Fruit fly (Drosophila melanogaster) whole organism, prepupa: ENCODE results near the gene drm.

Experiments used
- CG10669 ChIP-seq: fragments of 200-800 bp; sonication (Bioruptor generic); optimal IDR thresholded peaks from 3 replicates; lab custom pipeline; 2018; ENCODE audit warnings: missing biosample characterization, mild to moderate bottlenecking, missing genetic modification characterization, moderate library complexity
- CG15336 ChIP-seq: fragments of 200-800 bp; sonication (Bioruptor generic); IDR thresholded peaks from 2 replicates; pipeline ENCODE4 v1.3.6; 2022; ENCODE audit warnings: missing biosample characterization, missing genetic modification characterization
- CG3032 ChIP-seq: fragments of 200-800 bp; optimal IDR thresholded peaks from 2 replicates; lab custom pipeline; 2019; ENCODE audit warnings: missing biosample characterization, mild to moderate bottlenecking, missing genetic modification characterization, moderate library complexity
- CG31627 ChIP-seq: fragments of 200-800 bp; sonication (Bioruptor generic); optimal IDR thresholded peaks from 3 replicates; lab custom pipeline; 2016; ENCODE audit warnings: missing biosample characterization, missing genetic modification characterization
- CG32006 ChIP-seq: fragments of 200-800 bp; sonication (Bioruptor generic); optimal IDR thresholded peaks from 3 replicates; lab custom pipeline; 2017; ENCODE audit warnings: missing biosample characterization, mild to moderate bottlenecking, missing genetic modification characterization
- CG34406 ChIP-seq: fragments of 200-800 bp; sonication (Bioruptor generic); optimal IDR thresholded peaks from 3 replicates; lab custom pipeline; 2016; ENCODE audit warnings: missing biosample characterization, missing genetic modification characterization
- CG3919 ChIP-seq: fragments of 200-800 bp; sonication (Bioruptor generic); optimal IDR thresholded peaks from 3 replicates; lab custom pipeline; 2016; ENCODE audit warnings: missing biosample characterization, missing genetic modification characterization
- CG4318 ChIP-seq: fragments of 200-800 bp; sonication (Bioruptor generic); optimal IDR thresholded peaks from 3 replicates; lab custom pipeline; 2017; ENCODE audit warnings: missing biosample characterization, mild to moderate bottlenecking, missing genetic modification characterization
- CG6276 ChIP-seq: fragments of 200-800 bp; sonication (Bioruptor generic); optimal IDR thresholded peaks from 2 replicates; lab custom pipeline; 2017; ENCODE audit warnings: missing biosample characterization, mild to moderate bottlenecking, missing genetic modification characterization
- CG6808 ChIP-seq: fragments of 200-800 bp; sonication (Bioruptor generic); optimal IDR thresholded peaks from 3 replicates; lab custom pipeline; 2017; ENCODE audit warnings: missing biosample characterization, missing genetic modification characterization, mild to moderate bottlenecking, moderate library complexity, missing genetic modification reagents
- CG7368 ChIP-seq: fragments of 200-800 bp; sonication (Bioruptor generic); optimal IDR thresholded peaks from 3 replicates; lab custom pipeline; 2016; ENCODE audit warnings: missing biosample characterization, missing genetic modification characterization
- CG8119 ChIP-seq: fragments of 200-800 bp; sonication (Bioruptor generic); IDR thresholded peaks from 3 replicates; pipeline ENCODE4 v1.3.6; 2022; ENCODE audit warnings: missing biosample characterization, missing genetic modification characterization
- CG8319 ChIP-seq: fragments of 200-800 bp; sonication (Bioruptor generic); optimal IDR thresholded peaks from 3 replicates; lab custom pipeline; 2016; ENCODE audit warnings: missing biosample characterization, missing genetic modification characterization
- CG8632 ChIP-seq: fragments of 200-800 bp; sonication (Bioruptor generic); optimal IDR thresholded peaks from 3 replicates; lab custom pipeline; 2016; ENCODE audit warnings: missing biosample characterization, missing genetic modification characterization
- CG9139 ChIP-seq: fragments of 200-800 bp; sonication (Bioruptor generic); optimal IDR thresholded peaks from 3 replicates; lab custom pipeline; 2017; ENCODE audit warnings: missing biosample characterization, mild to moderate bottlenecking, missing genetic modification characterization
- Eip75B ChIP-seq: fragments of 200-800 bp; sonication (Bioruptor generic); optimal IDR thresholded peaks from 3 replicates; lab custom pipeline; 2016; ENCODE audit warnings: missing biosample characterization, missing genetic modification characterization
- Eip78C ChIP-seq: fragments of 200-800 bp; sonication (Bioruptor generic); peaks from one replicate; lab custom pipeline; 2016; ENCODE audit warnings: missing biosample characterization, missing genetic modification characterization
- Eip93F ChIP-seq: fragments of 200-800 bp; sonication (Bioruptor generic); optimal IDR thresholded peaks from 2 replicates; lab custom pipeline; 2016; ENCODE audit warnings: missing biosample characterization, mild to moderate bottlenecking, missing genetic modification characterization
- Ets21C ChIP-seq: fragments of 200-800 bp; sonication (Bioruptor generic); optimal IDR thresholded peaks from 3 replicates; lab custom pipeline; 2016; ENCODE audit warnings: missing biosample characterization, missing genetic modification characterization
- Ets96B ChIP-seq: fragments of 200-800 bp; optimal IDR thresholded peaks from 2 replicates; lab custom pipeline; 2019; ENCODE audit warnings: missing biosample characterization, mild to moderate bottlenecking, missing genetic modification characterization, moderate library complexity
- Hr39 ChIP-seq: fragments of 200-800 bp; sonication (Bioruptor generic); optimal IDR thresholded peaks from 2 replicates; lab custom pipeline; 2016; ENCODE audit warnings: missing biosample characterization, missing genetic modification characterization
- Hr4 ChIP-seq: fragments of 200-800 bp; sonication (Bioruptor generic); optimal IDR thresholded peaks from 3 replicates; lab custom pipeline; 2016; ENCODE audit warnings: missing biosample characterization, missing genetic modification characterization
- Lpt ChIP-seq: fragments of 200-800 bp; sonication (Bioruptor generic); optimal IDR thresholded peaks from 3 replicates; lab custom pipeline; 2016; ENCODE audit warnings: missing biosample characterization, missing genetic modification characterization
- OdsH ChIP-seq: fragments of 200-800 bp; sonication (Bioruptor generic); optimal IDR thresholded peaks from 3 replicates; lab custom pipeline; 2016; ENCODE audit warnings: missing biosample characterization, missing genetic modification characterization
- Smox ChIP-seq: fragments of 200-800 bp; sonication (Bioruptor generic); optimal IDR thresholded peaks from 3 replicates; lab custom pipeline; 2016; ENCODE audit warnings: missing biosample characterization, missing genetic modification characterization
- achi ChIP-seq: fragments of 200-800 bp; sonication (Bioruptor generic); optimal IDR thresholded peaks from 3 replicates; lab custom pipeline; 2016; ENCODE audit warnings: missing biosample characterization, missing genetic modification characterization
- dsx ChIP-seq: fragments of 200-800 bp; optimal IDR thresholded peaks from 3 replicates; lab custom pipeline; 2019; ENCODE audit warnings: missing biosample characterization, mild to moderate bottlenecking, missing genetic modification characterization, moderate library complexity; ENCODE audit not compliant: poor library complexity, severe bottlenecking
- eg ChIP-seq: fragments of 200-800 bp; sonication (Bioruptor generic); IDR thresholded peaks from 3 replicates; pipeline ENCODE4 v1.3.6; 2022; ENCODE audit warnings: missing biosample characterization, missing genetic modification characterization
- esn ChIP-seq: fragments of 200-800 bp; sonication (Bioruptor generic); optimal IDR thresholded peaks from 2 replicates; lab custom pipeline; 2016; ENCODE audit warnings: missing biosample characterization, mild to moderate bottlenecking, missing genetic modification characterization, moderate library complexity
- fd59A ChIP-seq: fragments of 200-800 bp; sonication (Bioruptor generic); optimal IDR thresholded peaks from 2 replicates; lab custom pipeline; 2017; ENCODE audit warnings: missing biosample characterization, mild to moderate bottlenecking, missing genetic modification characterization, missing genetic modification reagents
- fd85E ChIP-seq: fragments of 200-800 bp; sonication (Bioruptor generic); optimal IDR thresholded peaks from 3 replicates; lab custom pipeline; 2016; ENCODE audit warnings: missing biosample characterization, missing genetic modification characterization
- fkh ChIP-seq: fragments of 200-800 bp; sonication (Bioruptor generic); optimal IDR thresholded peaks from 3 replicates; lab custom pipeline; 2017; ENCODE audit warnings: missing biosample characterization, mild to moderate bottlenecking, missing genetic modification characterization, moderate library complexity
- pdm3 ChIP-seq: fragments of 200-800 bp; sonication (Bioruptor generic); optimal IDR thresholded peaks from 3 replicates; lab custom pipeline; 2016; ENCODE audit warnings: missing biosample characterization, missing genetic modification characterization
- salr ChIP-seq, 2 experiments: fragments of 200-800 bp; sonication (Bioruptor generic); optimal IDR thresholded peaks; 3 replicates each; lab custom pipeline; 2016 to 2018; ENCODE audit warnings: missing biosample characterization in 2 of 2, missing genetic modification characterization in 2 of 2, mild to moderate bottlenecking in 1 of 2
- spab ChIP-seq: fragments of 200-800 bp; sonication (Bioruptor generic); optimal IDR thresholded peaks from 2 replicates; lab custom pipeline; 2017; ENCODE audit warnings: missing biosample characterization, mild to moderate bottlenecking, missing genetic modification characterization, missing genetic modification reagents
- svp ChIP-seq: fragments of 200-800 bp; sonication (Bioruptor generic); peaks from one replicate; lab custom pipeline; 2016; ENCODE audit warnings: missing biosample characterization, missing genetic modification characterization
- topi ChIP-seq: fragments of 200-800 bp; sonication (Bioruptor generic); optimal IDR thresholded peaks from 3 replicates; lab custom pipeline; 2016; ENCODE audit warnings: missing biosample characterization, missing genetic modification characterization
- vri ChIP-seq: fragments of 200-800 bp; sonication (Bioruptor generic); optimal IDR thresholded peaks from 3 replicates; lab custom pipeline; 2016; ENCODE audit warnings: missing biosample characterization, mild to moderate bottlenecking, missing genetic modification characterization

Gene drm

dm6 chr2L:3506322-3506721 lies 32.7 kb upstream of the drm start:
- TF ChIP-seq fd85E (GFP tag; lab: Kevin White, UChicago): no peak
- TF ChIP-seq Eip75B (GFP tag; lab: Kevin White, UChicago): no peak
- no peak for TF ChIP-seq Hr39
- TF ChIP-seq CG32006: no peak
- no peak for TF ChIP-seq fd59A (GFP tag; lab: Kevin White, UChicago)
- TF ChIP-seq esn: no peak
- TF ChIP-seq CG8632 (GFP tag; lab: Kevin White, UChicago): no peak
- TF ChIP-seq vri (GFP tag; lab: Kevin White, UChicago): no peak
- no peak for TF ChIP-seq CG6276
- no peak for TF ChIP-seq Smox
- TF ChIP-seq CG15336 (GFP tag; lab: Robert Waterston, UW): no peak
- TF ChIP-seq pdm3 (GFP tag; lab: Kevin White, UChicago): no peak
- no peak for TF ChIP-seq CG8319 (GFP tag; lab: Kevin White, UChicago)
- no peak for TF ChIP-seq eg (GFP tag; lab: Robert Waterston, UW)

- TF ChIP-seq CG8119 (0 out of 3 replicates have a peak, but pooled peaks have one; percentile 15), svp (GFP tag; lab: Kevin White, UChicago) (no peak), CG4318 (GFP tag; lab: Kevin White, UChicago) (no peak), Ets21C (no peak), CG15336 (GFP tag; lab: Robert Waterston, UW) (no peak; the same call in none of the 2 replicates), Lpt (GFP tag; lab: Kevin White, UChicago) (no peak), salr (GFP tag; optimal IDR thresholded peaks at IDR 0.05; lab: Kevin White, UChicago) (no peak), Eip78C (GFP tag; lab: Kevin White, UChicago) (peak; percentile 28), Hr39 (no peak), CG7368 (GFP tag; lab: Kevin White, UChicago) (no peak), pdm3 (GFP tag; lab: Kevin White, UChicago) (no peak), CG6276 (no peak), fd85E (GFP tag; lab: Kevin White, UChicago) (no peak), Hr4 (GFP tag; lab: Kevin White, UChicago) (peak; percentile 49), Eip93F (GFP tag; lab: Kevin White, UChicago) (no peak), topi (GFP tag; lab: Kevin White, UChicago) (no peak), fkh (GFP tag; lab: Kevin White, UChicago) (no peak), CG9139 (no peak), CG34406 (GFP tag; lab: Kevin White, UChicago) (no peak), CG31627 (no peak), CG3032 (tag; lab: Kevin White, UChicago) (no peak), CG6808 (GFP tag; lab: Kevin White, UChicago) (no peak), CG10669 (GFP tag; lab: Kevin White, UChicago) (no peak), OdsH (GFP tag; lab: Kevin White, UChicago) (peak; percentile 16), achi (GFP tag; lab: Kevin White, UChicago) (no peak), CG3919 (GFP tag; lab: Kevin White, UChicago) (no peak), Smox (no peak), Eip75B (GFP tag; lab: Kevin White, UChicago) (no peak), eg (GFP tag; lab: Robert Waterston, UW) (peak; percentile 66; the same call in 1 of the 3 replicates), Ets96B (tag; lab: Kevin White, UChicago) (no peak), spab (GFP tag; lab: Kevin White, UChicago) (no peak), dsx (GFP tag; lab: Kevin White, UChicago) (no peak), fd59A (GFP tag; lab: Kevin White, UChicago) (no peak)
These were observed 32.2 kb upstream of the drm start for dm6 chr2L:3506806-3507205.
